Worm (Caenorhabditis elegans): ENCODE measurements around the gene T09F5.1.

- no peak for TF ChIP-seq dmd-4 (tag; optimal IDR thresholded peaks at IDR 0.05)
- no peak for TF ChIP-seq ama-1 (optimal IDR thresholded peaks at IDR 0.05)
- no peak for TF ChIP-seq elt-3 (tag; optimal IDR thresholded peaks at IDR 0.05)
These were observed 7.6 kb downstream of the T09F5.1 start for ce11 chrV:15156504-15156903.

Data from whole organism, L2 larva.